Fruit fly (Drosophila melanogaster): ENCODE data around the gene CG44014.

CG44014 gene

dm6 chr3R:15508631-15509030 lies at the start of gene CG44014:
Gene CG44014 (minus strand): TSS chr3R:15508886.
- TF ChIP-seq CG8478 (optimal IDR thresholded peaks at IDR 0.05) (no peak), CTCF (optimal IDR thresholded peaks at IDR 0.05) (no peak)

DNA sequence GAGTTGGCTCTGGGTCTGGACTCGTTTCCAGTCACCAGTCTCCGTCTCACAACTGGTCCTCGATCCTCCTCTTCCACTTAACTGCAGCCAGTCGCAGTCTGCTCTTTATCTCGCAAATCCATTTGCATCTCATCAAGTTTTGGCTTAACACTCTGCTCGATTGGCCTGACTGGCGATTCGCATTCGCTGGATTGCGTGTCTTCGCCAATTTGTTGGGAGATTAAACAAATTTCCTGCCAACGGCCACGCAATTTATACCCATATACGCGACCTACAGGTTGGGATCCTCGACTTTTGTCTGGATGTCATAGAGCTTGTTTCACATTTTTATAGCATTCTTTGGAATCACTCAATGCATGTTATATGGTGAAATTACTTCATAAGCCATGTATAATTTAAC lies 48.6 kb upstream of the CG44014 start:
- no peak for TF ChIP-seq CTCF (optimal IDR thresholded peaks at IDR 0.05)

- TF ChIP-seq CTCF (optimal IDR thresholded peaks at IDR 0.05) (no peak), CG8478 (optimal IDR thresholded peaks at IDR 0.05) (no peak)
Measured at dm6 chr3R:15556524-15556923, 47.8 kb upstream of the CG44014 start.

DNA sequence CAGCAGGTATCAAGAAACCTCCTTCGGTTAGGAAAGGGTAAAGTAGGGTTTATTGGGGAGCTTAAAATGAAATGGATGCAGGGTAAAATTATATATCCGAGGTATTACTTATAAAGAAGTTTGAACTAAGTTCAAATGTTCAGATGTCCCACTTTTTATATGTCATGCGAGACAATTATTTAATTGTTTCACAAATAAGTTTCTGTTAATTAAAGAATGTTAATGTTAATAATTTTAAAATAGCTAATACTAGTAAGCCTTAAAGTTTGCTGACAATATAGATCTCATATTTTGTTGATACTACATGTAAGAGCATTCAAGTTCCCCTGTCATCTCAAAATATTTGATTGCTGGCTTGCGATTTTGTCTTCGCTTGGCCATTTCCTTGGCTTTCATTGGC lies 46.0 kb upstream of the CG44014 start:
- TF ChIP-seq CG8478 (optimal IDR thresholded peaks at IDR 0.05) (no peak), CTCF (optimal IDR thresholded peaks at IDR 0.05) (no peak)

- TF ChIP-seq CTCF (optimal IDR thresholded peaks at IDR 0.05) (no peak), CG8478 (optimal IDR thresholded peaks at IDR 0.05) (no peak)
Measured at dm6 chr3R:15553566-15553965, 44.9 kb upstream of the CG44014 start.

- TF ChIP-seq CTCF (optimal IDR thresholded peaks at IDR 0.05) (no peak), CG8478 (optimal IDR thresholded peaks at IDR 0.05) (no peak)
Measured at dm6 chr3R:15552733-15553132, 44.0 kb upstream of the CG44014 start, which contains the start of gene AOX4. Gene AOX4 (minus strand): TSS chr3R:15552833.

DNA sequence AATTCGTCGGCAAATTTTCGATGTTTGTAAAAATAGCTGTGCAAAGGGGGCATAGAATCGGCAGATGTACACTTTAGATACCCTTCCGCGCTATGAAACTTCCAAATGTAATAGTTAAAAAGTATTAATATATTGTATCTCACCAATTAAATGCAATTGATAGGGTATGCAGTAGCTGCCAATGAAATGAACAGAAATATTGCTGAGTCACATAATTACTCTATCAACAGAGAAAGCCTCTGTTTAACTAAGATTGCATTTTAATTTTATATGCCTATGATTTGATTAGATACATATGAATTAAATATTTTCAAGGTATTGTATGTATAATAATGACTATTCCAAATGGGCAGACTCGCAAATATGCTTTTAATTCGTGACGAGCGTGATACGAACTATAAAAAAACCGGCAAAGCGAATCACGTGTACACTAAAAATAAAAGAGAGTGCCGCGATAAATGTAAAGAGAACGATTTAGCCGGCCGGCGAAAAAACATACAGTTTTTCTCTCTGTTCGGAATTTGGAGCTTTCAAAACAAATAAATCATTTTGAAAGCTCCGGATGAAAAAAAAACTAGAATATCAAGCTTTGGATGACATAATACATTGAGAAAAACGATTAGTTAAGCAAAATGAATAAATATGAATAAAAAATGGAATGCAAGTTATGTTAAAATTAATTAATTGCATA lies 39.3 kb upstream of the CG44014 start, which contains the start of gene AOX3:
TSS of gene AOX3 (minus strand) at position 362 of the 691 bp plus-strand sequence.
- TF ChIP-seq CTCF (optimal IDR thresholded peaks at IDR 0.05): no peak
- no peak for TF ChIP-seq CG8478 (optimal IDR thresholded peaks at IDR 0.05)

- no peak for TF ChIP-seq CG8478 (optimal IDR thresholded peaks at IDR 0.05)
Measured at dm6 chr3R:15547226-15547625, 38.5 kb upstream of the CG44014 start.

DNA sequence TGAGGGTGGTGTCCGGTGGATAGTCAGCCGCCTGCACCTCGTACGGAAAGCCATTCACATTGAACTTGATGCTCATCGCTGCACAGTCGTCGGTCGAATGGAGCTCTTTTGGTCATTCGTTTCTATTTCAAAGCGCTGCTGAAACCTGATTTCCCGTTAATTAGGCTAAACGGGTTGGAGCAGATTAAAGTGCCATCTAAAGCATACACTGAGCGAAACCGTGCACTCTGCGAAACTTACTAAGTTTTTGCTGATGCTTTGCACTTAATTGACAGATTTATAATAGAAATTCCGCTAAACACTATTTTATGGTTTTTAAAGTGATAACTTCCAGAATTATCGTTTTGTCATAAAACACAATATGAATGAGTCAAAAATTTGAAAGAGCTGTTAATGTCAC lies 33.6 kb upstream of the CG44014 start, which contains the start of gene AOX2:
TSS of gene AOX2 (minus strand) at position 101 of the 400 bp plus-strand sequence.
- TF ChIP-seq CG8478 (optimal IDR thresholded peaks at IDR 0.05): no peak
- TF ChIP-seq CTCF (optimal IDR thresholded peaks at IDR 0.05): no peak

DNA sequence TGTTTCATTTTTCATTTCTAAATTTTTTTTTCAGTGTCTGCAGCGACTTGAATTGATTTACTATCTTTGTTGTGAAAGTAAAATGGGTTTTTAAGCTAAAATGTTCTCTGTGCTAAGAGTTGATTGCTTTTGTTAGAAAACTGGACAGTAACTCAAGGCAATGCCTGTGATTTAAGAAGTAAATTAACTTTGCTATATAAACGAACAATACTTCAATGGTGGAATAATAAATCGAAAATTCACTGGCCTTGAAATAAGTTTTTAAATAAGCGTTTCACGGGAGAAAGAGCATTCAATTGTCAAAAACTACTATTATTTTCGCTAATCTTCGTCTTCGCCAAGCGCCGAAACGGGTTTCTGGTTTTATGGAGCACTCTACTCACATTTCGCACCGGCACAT lies 32.2 kb upstream of the CG44014 start:
- TF ChIP-seq CTCF (optimal IDR thresholded peaks at IDR 0.05) (no peak), CG8478 (optimal IDR thresholded peaks at IDR 0.05) (no peak)

- TF ChIP-seq CG8478 (optimal IDR thresholded peaks at IDR 0.05) (no peak), CTCF (optimal IDR thresholded peaks at IDR 0.05) (no peak)
Measured at dm6 chr3R:15536918-15537716, 28.4 kb upstream of the CG44014 start, which contains the start of gene AOX1. Gene AOX1 (minus strand): TSS chr3R:15537292.

dm6 chr3R:15531373-15531772 lies 22.7 kb upstream of the CG44014 start, which contains the start of gene CG31296:
Gene CG31296 (minus strand): TSS chr3R:15531473.
- TF ChIP-seq CG8478 (optimal IDR thresholded peaks at IDR 0.05) (no peak), CTCF (optimal IDR thresholded peaks at IDR 0.05) (no peak)

dm6 chr3R:15517113-15517512 lies 8.4 kb upstream of the CG44014 start:
- TF ChIP-seq CTCF (optimal IDR thresholded peaks at IDR 0.05) (no peak), CG8478 (optimal IDR thresholded peaks at IDR 0.05) (no peak)

dm6 chr3R:15513208-15513607 lies 4.5 kb upstream of the CG44014 start:
- TF ChIP-seq CTCF (optimal IDR thresholded peaks at IDR 0.05) (no peak), CG8478 (optimal IDR thresholded peaks at IDR 0.05) (no peak)

DNA sequence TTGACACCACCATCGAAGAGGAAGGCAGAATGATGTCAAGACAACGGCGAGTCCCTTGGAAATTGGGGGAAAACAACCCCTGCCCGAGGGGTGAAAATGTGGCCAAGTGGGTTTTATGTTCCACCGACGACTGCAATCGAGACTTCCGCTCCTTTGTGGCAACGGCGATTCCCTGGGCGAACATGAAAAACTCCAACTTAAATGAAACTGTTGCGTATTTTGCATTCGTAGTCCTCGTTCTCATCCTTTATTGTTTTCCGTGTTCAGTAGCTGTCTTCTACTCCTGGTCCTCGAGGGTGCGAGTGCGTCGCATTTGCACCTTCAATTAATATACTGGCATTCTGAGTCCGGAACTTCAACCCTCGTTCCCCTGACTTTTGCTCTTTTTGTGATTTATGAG lies 3.6 kb upstream of the CG44014 start:
- TF ChIP-seq CTCF (optimal IDR thresholded peaks at IDR 0.05): no peak
- TF ChIP-seq CG8478 (optimal IDR thresholded peaks at IDR 0.05): no peak

- no peak for TF ChIP-seq CTCF (optimal IDR thresholded peaks at IDR 0.05)
- TF ChIP-seq CG8478 (optimal IDR thresholded peaks at IDR 0.05): no peak
Measured at dm6 chr3R:15509817-15510216, 1.1 kb upstream of the CG44014 start, which contains the start of gene CG44013. Gene CG44013 (minus strand): TSS chr3R:15509917.

Data from S2 (cell line).